Fruit fly (Drosophila melanogaster): ENCODE measurements around the gene Dbp21E2.

Dbp21E2 gene

DNA sequence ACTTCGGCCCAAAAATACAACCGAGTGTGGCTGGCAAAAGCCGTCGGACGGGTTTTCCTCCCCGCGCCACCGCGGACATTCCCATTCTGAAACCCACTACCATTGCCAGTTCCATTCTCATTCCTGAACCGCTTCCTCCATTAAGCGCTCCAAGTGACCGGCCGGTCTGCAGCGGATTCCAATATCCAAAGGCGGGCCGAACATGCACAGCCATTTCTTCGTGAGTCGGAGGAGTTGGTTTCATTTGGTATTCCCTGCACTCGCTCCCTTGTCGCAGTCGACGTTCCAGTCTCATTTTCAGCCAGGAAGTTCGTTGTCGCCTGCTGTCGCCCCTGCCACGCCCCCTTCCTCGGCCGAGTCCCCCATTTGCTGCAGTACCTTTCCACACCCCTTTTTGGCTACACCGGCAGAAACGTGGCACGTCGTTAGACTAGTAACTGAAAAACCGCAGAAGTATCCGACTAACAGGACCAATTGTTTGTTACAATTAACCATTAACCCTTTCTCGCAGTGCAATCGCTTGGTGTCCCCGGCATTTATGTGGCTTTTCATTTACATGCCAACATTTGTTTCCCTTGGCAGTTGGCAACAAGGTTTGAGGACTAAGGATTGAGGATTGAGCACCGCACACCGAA lies 36.7 kb downstream of the Dbp21E2 start (continued):
- TF ChIP-seq Smox (GFP tag; optimal IDR thresholded peaks at IDR 0.05) (peak; percentile 82), CG3032 (tag; optimal IDR thresholded peaks at IDR 0.05) (peak; percentile 69), CG15336 (GFP tag; IDR thresholded peaks at IDR 0.05) (0 out of 2 replicates have a peak, but pooled peaks have one; percentile 43), CG6808 (GFP tag; optimal IDR thresholded peaks at IDR 0.05) (peak; percentile 72), Ets96B (tag; optimal IDR thresholded peaks at IDR 0.05) (peak; percentile 68), net (GFP tag; optimal IDR thresholded peaks at IDR 0.05) (peak; percentile 64), fd59A (GFP tag; optimal IDR thresholded peaks at IDR 0.05) (peak; percentile 59), CG6792 (GFP tag; optimal IDR thresholded peaks at IDR 0.05) (peak; percentile 82), CG10669 (GFP tag; optimal IDR thresholded peaks at IDR 0.05) (peak; percentile 73), CG34406 (GFP tag; optimal IDR thresholded peaks at IDR 0.05) (peak; percentile 71), fd85E (GFP tag; optimal IDR thresholded peaks at IDR 0.05) (peak; percentile 62), Gug (GFP tag; IDR thresholded peaks at IDR 0.05) (peak; percentile 36; the same call in 1 of the 2 replicates), lz (GFP tag; optimal IDR thresholded peaks at IDR 0.05) (peak; percentile 88), acj6 (GFP tag; optimal IDR thresholded peaks at IDR 0.05) (peak; percentile 78), achi (GFP tag; optimal IDR thresholded peaks at IDR 0.05) (peak; percentile 78), CG11294 (GFP tag; IDR thresholded peaks at IDR 0.05) (no peak), CG3919 (GFP tag; optimal IDR thresholded peaks at IDR 0.05) (peak; percentile 87), svp (GFP tag) (peak; percentile 90), Hr38 (GFP tag; optimal IDR thresholded peaks at IDR 0.05) (no peak), Lpt (GFP tag; optimal IDR thresholded peaks at IDR 0.05) (peak; percentile 24)

DNA sequence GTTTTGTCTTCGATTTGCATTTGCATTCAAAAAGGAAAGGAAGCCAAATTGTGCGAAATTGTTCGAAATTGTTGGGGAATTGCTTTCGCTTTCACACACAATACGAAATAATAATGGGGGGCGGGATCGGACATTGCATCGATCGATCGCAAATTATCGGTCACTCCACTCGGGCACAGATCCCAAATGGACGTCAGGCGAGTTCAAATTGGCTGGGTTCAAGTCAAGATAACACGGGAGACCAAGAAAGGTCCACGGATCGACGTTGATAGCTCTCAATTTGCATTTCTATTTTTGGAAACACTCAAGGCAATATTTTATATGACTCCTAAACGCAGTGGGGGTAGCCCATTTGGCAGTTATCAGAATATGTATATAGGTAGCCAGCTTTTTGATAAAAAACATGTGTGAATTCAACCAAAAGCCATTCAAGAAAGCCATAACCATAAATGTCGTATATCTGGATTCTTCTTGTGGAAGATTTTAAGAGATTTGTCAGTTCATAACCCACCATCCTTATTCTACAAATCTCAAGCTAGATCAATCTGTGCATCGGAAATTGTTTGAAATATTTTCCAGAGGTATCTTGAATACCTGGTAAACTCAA lies 37.9 kb downstream of the Dbp21E2 start:
- TF ChIP-seq Eip93F (GFP tag; optimal IDR thresholded peaks at IDR 0.05), result peak; percentile 32
- TF ChIP-seq CG6163 (GFP tag; IDR thresholded peaks at IDR 0.05), result no peak
- TF ChIP-seq Hr39 (GFP tag; optimal IDR thresholded peaks at IDR 0.05), result no peak
- peak; percentile 99 for TF ChIP-seq svp (GFP tag)

- TF ChIP-seq Eip78C (GFP tag), result no peak
- TF ChIP-seq Eip93F (GFP tag; optimal IDR thresholded peaks at IDR 0.05), result no peak
- TF ChIP-seq Gug (GFP tag; IDR thresholded peaks at IDR 0.05), result no peak
- no peak for TF ChIP-seq CG6808 (GFP tag; optimal IDR thresholded peaks at IDR 0.05)
- TF ChIP-seq CG34406 (GFP tag; optimal IDR thresholded peaks at IDR 0.05), result no peak
- TF ChIP-seq CG8119 (GFP tag; IDR thresholded peaks at IDR 0.05), result no peak
- TF ChIP-seq Smox (GFP tag; optimal IDR thresholded peaks at IDR 0.05), result no peak
These were observed 38.6 kb downstream of the Dbp21E2 start for dm6 chr2L:849787-850512.

dm6 chr2L:850727-851257 lies 39.4 kb downstream of the Dbp21E2 start, which contains the start of gene drongo:
drongo (minus strand) TSS chr2L:851071.
- TF ChIP-seq CG6854 (GFP tag; optimal IDR thresholded peaks at IDR 0.05) (peak; percentile 70), CG8119 (GFP tag; IDR thresholded peaks at IDR 0.05) (peak; percentile 13; the same call in 1 of the 3 replicates), net (GFP tag; optimal IDR thresholded peaks at IDR 0.05) (peak; percentile 21), OdsH (GFP tag; optimal IDR thresholded peaks at IDR 0.05) (no peak), Ets21C (GFP tag; optimal IDR thresholded peaks at IDR 0.05) (no peak), dsx (GFP tag; optimal IDR thresholded peaks at IDR 0.05; ENCODE audit: poor library complexity, severe bottlenecking) (peak; percentile 58), fd59A (GFP tag; optimal IDR thresholded peaks at IDR 0.05) (no peak), CG4318 (GFP tag; optimal IDR thresholded peaks at IDR 0.05) (no peak), fkh (GFP tag; optimal IDR thresholded peaks at IDR 0.05) (peak; percentile 90), spab (GFP tag; optimal IDR thresholded peaks at IDR 0.05) (no peak), CG10631 (GFP tag; optimal IDR thresholded peaks at IDR 0.05) (no peak), CG6808 (GFP tag; optimal IDR thresholded peaks at IDR 0.05) (peak; percentile 37), CG16779 (tag; optimal IDR thresholded peaks at IDR 0.05) (peak; percentile 4), pdm3 (GFP tag; optimal IDR thresholded peaks at IDR 0.05) (no peak), vri (GFP tag; optimal IDR thresholded peaks at IDR 0.05) (peak; percentile 61), CG9139 (GFP tag; optimal IDR thresholded peaks at IDR 0.05) (peak; percentile 33), Eip78C (GFP tag) (peak; percentile 74), Lpt (GFP tag; optimal IDR thresholded peaks at IDR 0.05) (peak; percentile 40), CG10669 (GFP tag; optimal IDR thresholded peaks at IDR 0.05) (no peak), CG8632 (GFP tag; optimal IDR thresholded peaks at IDR 0.05) (no peak), Met (GFP tag; optimal IDR thresholded peaks at IDR 0.05) (peak; percentile 27), cyc (GFP tag; optimal IDR thresholded peaks at IDR 0.05) (peak; percentile 15), esn (GFP tag; optimal IDR thresholded peaks at IDR 0.05) (peak; percentile 49), lz (GFP tag; optimal IDR thresholded peaks at IDR 0.05) (peak; percentile 19), CG32006 (GFP tag; optimal IDR thresholded peaks at IDR 0.05) (no peak), CG6163 (GFP tag; IDR thresholded peaks at IDR 0.05) (peak; percentile 64)
